Worm (Caenorhabditis elegans) whole organism, L4/young adult: Measurements from ENCODE around the gene F20D1.22.

Experiments
- W03F9.2 ChIP-seq: fragments of 150-350 bp; optimal IDR thresholded peaks from 2 replicates; lab custom pipeline; 2014; ENCODE audit warnings: missing biosample characterization, missing genetic modification characterization
- dao-5 ChIP-seq: sonication (generic microtip); optimal IDR thresholded peaks from 2 replicates; lab custom pipeline; 2016; ENCODE audit warnings: missing genotype, missing genetic modification characterization, moderate library complexity, missing compliant biosample characterization

DNA sequence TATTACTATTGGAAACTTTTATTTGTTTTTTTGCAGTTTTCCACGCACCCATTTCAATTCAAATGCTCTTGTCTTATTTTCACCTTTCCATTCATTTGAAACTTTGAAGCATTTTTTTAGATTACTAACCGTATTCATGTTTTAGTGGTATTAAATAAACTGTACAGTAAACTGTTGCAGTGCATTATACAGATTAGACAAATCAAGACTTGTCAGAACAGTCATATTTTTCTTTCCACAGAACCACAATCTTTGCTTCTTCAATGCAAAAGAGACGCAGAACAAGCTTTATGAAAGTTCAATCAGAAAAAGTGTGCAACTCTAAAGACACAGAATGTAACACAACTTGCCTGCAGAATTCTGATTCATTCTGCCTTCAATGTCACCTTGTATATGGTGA, 854 bp upstream of the F20D1.22 start, which contains the start of gene F45B8.5:
- no peak for TF ChIP-seq dao-5
- no peak for TF ChIP-seq W03F9.2 (tag; lab: Kevin White, UChicago)
